Worm (Caenorhabditis elegans): ENCODE data around the gene F47B10.5.

DNA sequence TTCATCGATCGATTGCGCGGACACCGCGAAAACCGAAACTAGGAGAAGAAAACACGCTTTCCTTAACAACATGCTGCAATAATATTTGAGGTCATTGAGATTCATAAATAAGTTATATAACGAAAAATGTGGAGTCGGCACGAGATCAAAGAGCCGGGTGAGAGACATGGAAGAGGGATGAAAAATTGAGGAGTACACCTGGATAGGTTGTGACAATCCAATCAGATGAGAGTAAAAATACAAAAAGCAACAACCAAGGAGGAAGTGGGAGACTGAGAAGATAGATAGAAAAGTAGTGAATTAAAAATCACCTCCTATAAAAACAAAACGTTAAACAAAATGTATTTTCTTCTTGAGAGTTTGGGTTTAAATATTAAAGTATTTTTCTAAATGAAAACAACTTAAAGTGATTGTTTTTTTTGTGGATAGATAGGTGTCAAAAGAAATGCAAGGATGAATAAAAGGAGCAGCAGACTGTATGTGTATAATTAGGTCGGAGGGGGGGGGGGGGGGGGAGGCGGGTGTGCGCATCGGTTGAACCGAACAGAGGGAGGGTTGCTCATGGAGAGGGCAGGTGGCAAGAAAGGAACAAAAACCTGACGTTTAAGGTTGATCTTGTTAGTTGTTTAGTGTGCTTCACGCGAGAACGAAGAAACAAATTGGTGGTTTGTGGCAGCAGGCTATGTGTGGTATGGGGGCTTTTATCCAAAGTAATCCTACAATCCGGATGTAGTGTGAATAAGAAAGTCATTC, 45.6 kb downstream of the F47B10.5 start, which contains the start of gene C05A9.2:
- no peak for TF ChIP-seq him-1 (tag; optimal IDR thresholded peaks at IDR 0.05)
- TF ChIP-seq dao-5 (tag; optimal IDR thresholded peaks at IDR 0.05), result no peak

All from whole organism, L4/young adult.